Worm (Caenorhabditis elegans) whole organism, L4 larva: ENCODE results near the gene srj-22.

Source experiments
- D1046.2 ChIP-seq: fragments of 200-800 bp; sonication (Bioruptor generic); IDR thresholded peaks from 2 replicates; pipeline ENCODE4 v1.3.6; 2022; ENCODE audit warnings: missing genetic modification characterization, missing compliant biosample characterization
- F37D6.2 ChIP-seq: sonication (generic microtip); optimal IDR thresholded peaks from 2 replicates; lab custom pipeline; 2016; ENCODE audit warnings: mild to moderate bottlenecking, missing genetic modification characterization, missing compliant biosample characterization
- F44E2.7 ChIP-seq: fragments of 200-800 bp; sonication (Bioruptor generic); IDR thresholded peaks from 2 replicates; pipeline ENCODE4 v2.1.2; 2022; ENCODE audit warnings: missing genetic modification characterization, missing compliant biosample characterization
- F49E8.2 ChIP-seq: sonication (generic microtip); optimal IDR thresholded peaks from 2 replicates; lab custom pipeline; 2016; ENCODE audit warnings: missing compliant biosample characterization, mild to moderate bottlenecking, missing genetic modification characterization, borderline replicate concordance
- R02D3.7 ChIP-seq: fragments of 150-350 bp; sonication (generic microtip); optimal IDR thresholded peaks from 3 replicates; lab custom pipeline; 2014; ENCODE audit warnings: missing biosample characterization, missing genetic modification characterization
- T20F7.1 ChIP-seq: fragments of 200-800 bp; sonication (Bioruptor generic); optimal IDR thresholded peaks from 2 replicates; lab custom pipeline; 2018; ENCODE audit warnings: mild to moderate bottlenecking, missing genetic modification characterization, missing compliant biosample characterization
- T26A8.4 ChIP-seq: fragments of 200-800 bp; sonication (Bioruptor generic); IDR thresholded peaks from 2 replicates; pipeline ENCODE4 v1.3.6; 2022; ENCODE audit warnings: missing genetic modification characterization, missing compliant biosample characterization
- Y48G9A.11 ChIP-seq: fragments of 200-800 bp; sonication (Bioruptor generic); IDR thresholded peaks from 2 replicates; pipeline ENCODE4 v1.3.6; 2022; ENCODE audit warnings: missing genetic modification reagents, missing genetic modification characterization, missing compliant biosample characterization
- aha-1 ChIP-seq: fragments of 150-350 bp; peaks from one replicate; lab custom pipeline; 2014; ENCODE audit warnings: missing biosample characterization, missing genetic modification characterization
- attf-4 ChIP-seq: sonication (generic microtip); optimal IDR thresholded peaks from 3 replicates; lab custom pipeline; 2017; ENCODE audit warnings: missing biosample characterization, missing genetic modification characterization
- ceh-32 ChIP-seq: sonication (generic microtip); optimal IDR thresholded peaks from 2 replicates; lab custom pipeline; 2016; ENCODE audit warnings: mild to moderate bottlenecking, missing genetic modification characterization, missing compliant biosample characterization; ENCODE audit not compliant: poor library complexity
- ceh-82 ChIP-seq: sonication (generic microtip); optimal IDR thresholded peaks from 2 replicates; lab custom pipeline; 2017; ENCODE audit warnings: missing biosample characterization, missing genetic modification characterization
- ces-1 ChIP-seq: fragments of 150-350 bp; sonication (generic microtip); optimal IDR thresholded peaks from 4 replicates; lab custom pipeline; 2014; ENCODE audit warnings: missing biosample characterization, missing genetic modification reagents, missing genetic modification characterization
- daf-16 ChIP-seq, 3 experiments: sonication (generic microtip); optimal IDR thresholded peaks; 2 replicates each; lab custom pipeline; 2016 to 2017; ENCODE audit warnings: missing genetic modification characterization in 3 of 3, missing genetic modification reagents in 3 of 3, mild to moderate bottlenecking in 2 of 3, missing compliant biosample characterization in 2 of 3, missing biosample characterization in 1 of 3, moderate library complexity in 1 of 3
- daf-19 ChIP-seq: fragments of 200-800 bp; sonication (Bioruptor generic); conservative IDR thresholded peaks from 2 replicates; pipeline ENCODE4 v1.3.6; 2022; ENCODE audit warnings: missing genetic modification characterization, missing compliant biosample characterization
- dmd-8 ChIP-seq: fragments of 200-800 bp; sonication (Bioruptor generic); IDR thresholded peaks from 2 replicates; pipeline ENCODE4 v1.3.6; 2022; ENCODE audit warnings: missing genetic modification characterization, missing compliant biosample characterization
- dpl-1 ChIP-seq: fragments of 150-350 bp; optimal IDR thresholded peaks from 2 replicates; lab custom pipeline; 2014; ENCODE audit warnings: missing biosample characterization, missing genetic modification reagents, missing genetic modification characterization
- dve-1 ChIP-seq: sonication (generic microtip); optimal IDR thresholded peaks from 2 replicates; lab custom pipeline; 2017; ENCODE audit warnings: antibody characterized with exemption, mild to moderate bottlenecking, missing genetic modification characterization, missing compliant biosample characterization; ENCODE audit not compliant: insufficient read depth
- fos-1 ChIP-seq: fragments of 150-350 bp; optimal IDR thresholded peaks from 2 replicates; lab custom pipeline; 2014; ENCODE audit warnings: missing biosample characterization, missing genetic modification characterization
- hlh-11 ChIP-seq: fragments of 200-800 bp; sonication (Bioruptor generic); optimal IDR thresholded peaks from 2 replicates; lab custom pipeline; 2018; ENCODE audit warnings: mild to moderate bottlenecking, missing genetic modification characterization, missing compliant biosample characterization
- hlh-30 ChIP-seq: sonication (generic microtip); optimal IDR thresholded peaks from 2 replicates; lab custom pipeline; 2017; ENCODE audit warnings: antibody characterized with exemption, mild to moderate bottlenecking, missing genetic modification characterization, missing compliant biosample characterization; ENCODE audit not compliant: insufficient read depth
- lin-1 ChIP-seq: fragments of 200-800 bp; sonication (Bioruptor generic); IDR thresholded peaks from 2 replicates; pipeline ENCODE4 v1.3.6; 2022; ENCODE audit warnings: missing genetic modification reagents, missing genetic modification characterization, missing compliant biosample characterization
- lin-13 ChIP-seq: fragments of 150-350 bp; optimal IDR thresholded peaks from 2 replicates; lab custom pipeline; 2014; ENCODE audit warnings: missing biosample characterization, missing genetic modification reagents, missing genetic modification characterization
- lin-15B ChIP-seq: fragments of 150-350 bp; sonication (generic microtip); optimal IDR thresholded peaks from 3 replicates; lab custom pipeline; 2014; ENCODE audit warnings: missing biosample characterization, missing genetic modification characterization
- lsy-2 ChIP-seq, 2 experiments: fragments of 150-350 bp in 1 of 2; sonication (generic microtip) in 1 of 2; optimal IDR thresholded peaks; 2 replicates each; lab custom pipeline; 2014 to 2017; ENCODE audit warnings: missing biosample characterization in 2 of 2, missing genetic modification characterization in 2 of 2
- madf-5 ChIP-seq, 2 experiments: fragments of 200-800 bp; sonication (Bioruptor generic); IDR thresholded peaks; 2 replicates each; pipeline ENCODE4 v1.3.6; 2022; ENCODE audit warnings: missing compliant biosample characterization in 2 of 2, missing genetic modification characterization in 2 of 2
- mdl-1 ChIP-seq, 2 experiments: fragments of 150-350 bp in 1 of 2; sonication (generic microtip) in 1 of 2; optimal IDR thresholded peaks; 2 replicates each; lab custom pipeline; 2014 to 2017; ENCODE audit warnings: missing biosample characterization in 2 of 2, missing genetic modification characterization in 2 of 2
- mep-1 ChIP-seq: fragments of 150-350 bp; sonication (generic microtip); optimal IDR thresholded peaks from 3 replicates; lab custom pipeline; 2014; ENCODE audit warnings: missing biosample characterization, missing genetic modification characterization
- mxl-2 ChIP-seq: fragments of 200-800 bp; sonication (Bioruptor generic); conservative IDR thresholded peaks from 2 replicates; pipeline ENCODE4 v1.3.6; 2022; ENCODE audit warnings: missing genetic modification reagents, missing genetic modification characterization, missing compliant biosample characterization
- mxl-3 ChIP-seq: fragments of 200-800 bp; sonication (Bioruptor generic); optimal IDR thresholded peaks from 2 replicates; lab custom pipeline; 2018; ENCODE audit warnings: mild to moderate bottlenecking, missing genetic modification characterization, missing compliant biosample characterization
- nhr-11 ChIP-seq: fragments of 150-350 bp; optimal IDR thresholded peaks from 2 replicates; lab custom pipeline; 2014; ENCODE audit warnings: missing biosample characterization, missing genetic modification characterization
- nhr-111 ChIP-seq: fragments of 200-800 bp; sonication (Bioruptor generic); optimal IDR thresholded peaks from 2 replicates; lab custom pipeline; 2018; ENCODE audit warnings: mild to moderate bottlenecking, missing genetic modification characterization, missing compliant biosample characterization
- nhr-25 ChIP-seq: sonication (generic microtip); optimal IDR thresholded peaks from 2 replicates; lab custom pipeline; 2017; ENCODE audit warnings: missing genetic modification characterization, mild to moderate bottlenecking, missing compliant biosample characterization, antibody characterized with exemption, moderate library complexity, borderline replicate concordance; ENCODE audit not compliant: insufficient read depth
- nhr-41 ChIP-seq: fragments of 200-800 bp; sonication (Bioruptor generic); IDR thresholded peaks from 2 replicates; pipeline ENCODE4 v1.3.6; 2022; ENCODE audit warnings: missing genetic modification reagents, missing genetic modification characterization, missing compliant biosample characterization
- nhr-6 ChIP-seq: fragments of 150-350 bp; optimal IDR thresholded peaks from 2 replicates; lab custom pipeline; 2014; ENCODE audit warnings: missing biosample characterization, missing genetic modification characterization
- nhr-77 ChIP-seq: fragments of 150-350 bp; optimal IDR thresholded peaks from 2 replicates; lab custom pipeline; 2014; ENCODE audit warnings: missing biosample characterization, missing genetic modification characterization
- pha-4 ChIP-seq, 2 experiments: fragments of 150-350 bp in 1 of 2; fragments of 200-800 bp in 1 of 2; sonication (Bioruptor generic) in 1 of 2; IDR thresholded peaks in 1 of 2; optimal IDR thresholded peaks in 1 of 2; 2 replicates each; pipeline versions ENCODE4 v1.3.6 to Lab custom; 2014 to 2022; ENCODE audit warnings: missing genetic modification characterization in 2 of 2, missing genetic modification reagents in 2 of 2, missing biosample characterization in 1 of 2, missing compliant biosample characterization in 1 of 2
- pqm-1 ChIP-seq: sonication (generic microtip); optimal IDR thresholded peaks from 2 replicates; lab custom pipeline; 2017; ENCODE audit warnings: missing biosample characterization, missing genetic modification characterization
- rbr-2 ChIP-seq: sonication (generic microtip); optimal IDR thresholded peaks from 2 replicates; lab custom pipeline; 2016; ENCODE audit warnings: missing genotype, missing genetic modification characterization, missing compliant biosample characterization
- saeg-2 ChIP-seq: fragments of 200-800 bp; sonication (Bioruptor generic); IDR thresholded peaks from 2 replicates; pipeline ENCODE4 v1.3.6; 2022; ENCODE audit warnings: missing genetic modification reagents, missing genetic modification characterization, missing compliant biosample characterization
- skn-1 ChIP-seq: fragments of 150-350 bp; optimal IDR thresholded peaks from 2 replicates; lab custom pipeline; 2014; ENCODE audit warnings: missing biosample characterization, missing genetic modification characterization
- snpc-1.2 ChIP-seq: fragments of 200-800 bp; sonication (Bioruptor generic); IDR thresholded peaks from 2 replicates; pipeline ENCODE4 v1.3.6; 2022; ENCODE audit warnings: missing genetic modification reagents, missing genetic modification characterization, missing compliant biosample characterization
- unc-130 ChIP-seq: sonication (generic microtip); optimal IDR thresholded peaks from 2 replicates; lab custom pipeline; 2016; ENCODE audit warnings: missing genetic modification reagents, missing genetic modification characterization, missing compliant biosample characterization
- unc-62 ChIP-seq, 3 experiments: fragments of 150-350 bp in 1 of 3; sonication (generic microtip); optimal IDR thresholded peaks in 2 of 3; peaks in 1 of 3; 1 replicate in 1 of 3; 2 replicates in 2 of 3; lab custom pipeline; 2014 to 2017; ENCODE audit warnings: missing biosample characterization in 3 of 3, missing genetic modification characterization in 3 of 3, missing genetic modification reagents in 3 of 3, missing genotype in 1 of 3
- zip-11 ChIP-seq: fragments of 200-800 bp; sonication (Bioruptor generic); IDR thresholded peaks from 2 replicates; pipeline ENCODE4 v1.3.6; 2022; ENCODE audit warnings: missing genetic modification characterization, missing compliant biosample characterization

Gene srj-22

DNA sequence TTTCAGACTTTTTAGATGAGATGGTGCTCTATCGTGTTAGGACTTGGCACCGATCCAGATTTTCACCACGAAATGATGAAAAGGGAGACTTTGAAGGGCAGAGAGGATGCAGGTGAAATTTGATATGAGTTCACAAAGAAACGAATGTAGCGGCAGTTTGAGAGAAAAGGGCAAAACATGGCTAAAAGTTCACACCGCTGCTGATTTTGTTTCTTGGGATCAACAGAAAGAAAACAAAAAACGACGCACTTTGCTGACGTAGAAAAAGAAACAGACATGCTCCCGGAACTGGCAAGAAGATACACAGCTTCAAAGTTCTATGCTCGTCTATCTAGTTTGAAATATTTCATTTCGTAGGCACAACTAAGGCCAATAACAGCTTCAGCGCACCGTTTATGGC is 20.0 kb downstream of the srj-22 start:
- TF ChIP-seq nhr-41 (GFP tag; lab: Robert Waterston, UW) = no peak
- TF ChIP-seq nhr-77 = no peak
- TF ChIP-seq mxl-3 (GFP tag; lab: Kevin White, UChicago) = no peak
- no peak for TF ChIP-seq dmd-8
- TF ChIP-seq nhr-11 (tag; lab: Kevin White, UChicago) = peak; percentile 34
- peak in 1 of 2 experiments; percentile 99 for TF ChIP-seq unc-62 (GFP tag; optimal IDR thresholded peaks at IDR 0.05 in 1 of 2; lab: Kevin White, UChicago)
- no peak for TF ChIP-seq unc-62 (tag; optimal IDR thresholded peaks at IDR 0.05; lab: Kevin White, UChicago)
- no peak for TF ChIP-seq madf-5 (GFP tag; IDR thresholded peaks at IDR 0.05; lab: Robert Waterston, UW)
- TF ChIP-seq mep-1 (tag; lab: Kevin White, UChicago) = no peak
- no peak for TF ChIP-seq lin-15B
- TF ChIP-seq mxl-2 (GFP tag; lab: Robert Waterston, UW) = no peak
- no peak for TF ChIP-seq skn-1
- no peak for TF ChIP-seq hlh-11
- peak in 1 of 2 experiments; percentile 41 for TF ChIP-seq daf-16 (GFP tag; optimal IDR thresholded peaks at IDR 0.05; lab: Kevin White, UChicago)
- no peak for TF ChIP-seq daf-16 (tag; optimal IDR thresholded peaks at IDR 0.05; lab: Kevin White, UChicago)
- TF ChIP-seq T20F7.1 = no peak
- no peak for TF ChIP-seq F49E8.2 (tag; lab: Kevin White, UChicago)
- TF ChIP-seq R02D3.7 (tag; lab: Kevin White, UChicago) = no peak
- no peak for TF ChIP-seq snpc-1.2 (GFP tag; lab: Robert Waterston, UW)

DNA sequence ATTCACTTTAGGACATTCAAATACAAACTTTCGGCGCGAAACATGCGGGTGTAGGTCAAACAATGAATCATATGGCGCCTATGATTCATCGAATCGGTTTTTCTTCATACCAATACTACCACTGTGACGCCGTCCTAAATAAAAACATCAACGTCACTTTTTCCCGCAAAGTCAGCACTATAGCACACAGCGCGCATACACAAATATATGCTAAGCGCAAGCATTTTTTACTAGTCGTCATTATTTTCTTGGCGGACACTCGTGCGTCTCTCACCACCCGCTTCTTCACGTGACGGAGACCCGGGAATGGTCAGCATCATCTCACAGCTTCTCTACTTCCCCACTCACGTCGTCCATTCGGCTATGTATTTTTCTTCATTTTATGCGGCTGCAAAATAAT is 20.4 kb downstream of the srj-22 start:
- TF ChIP-seq saeg-2 (GFP tag; lab: Robert Waterston, UW) = no peak
- TF ChIP-seq lin-1 (GFP tag; lab: Robert Waterston, UW) = no peak
- no peak for TF ChIP-seq ceh-32 (tag; lab: Kevin White, UChicago)
- TF ChIP-seq nhr-111 = no peak
- TF ChIP-seq D1046.2 (GFP tag; lab: Robert Waterston, UW) = no peak
- no peak for TF ChIP-seq nhr-25 (tag; lab: Kevin White, UChicago)
- no peak for TF ChIP-seq ceh-82 (tag; lab: Kevin White, UChicago)
- peak; percentile 4 for TF ChIP-seq mep-1 (tag; lab: Kevin White, UChicago)
- peak; percentile 89 for TF ChIP-seq aha-1
- peak; percentile 0 for TF ChIP-seq rbr-2 (tag; lab: Kevin White, UChicago)
- peak; percentile 61 for TF ChIP-seq dve-1
- no peak for TF ChIP-seq Y48G9A.11 (GFP tag; lab: Robert Waterston, UW)
- TF ChIP-seq dpl-1 (GFP tag; lab: Kevin White, UChicago) = no peak
- peak in 1 of 2 experiments; percentile 68 for TF ChIP-seq mdl-1 (tag; optimal IDR thresholded peaks at IDR 0.05; lab: Kevin White, UChicago)
- peak; percentile 89 for TF ChIP-seq hlh-30
- TF ChIP-seq fos-1 (tag; lab: Kevin White, UChicago) = no peak
- TF ChIP-seq lsy-2 (tag; optimal IDR thresholded peaks at IDR 0.05; lab: Kevin White, UChicago) = peak in 1 of 2 experiments; percentile 19
- TF ChIP-seq unc-130 (GFP tag; lab: Kevin White, UChicago) = no peak
- no peak for TF ChIP-seq zip-11 (GFP tag; lab: Robert Waterston, UW)
- TF ChIP-seq pqm-1 (tag; lab: Kevin White, UChicago) = no peak
- peak in 1 of 2 experiments; percentile 25 for TF ChIP-seq unc-62 (GFP tag; optimal IDR thresholded peaks at IDR 0.05 in 1 of 2; lab: Kevin White, UChicago)
- no peak for TF ChIP-seq unc-62 (tag; optimal IDR thresholded peaks at IDR 0.05; lab: Kevin White, UChicago)
- TF ChIP-seq daf-19 (GFP tag; lab: Robert Waterston, UW) = no peak
- TF ChIP-seq F37D6.2 (tag; lab: Kevin White, UChicago) = no peak
- no peak for TF ChIP-seq lin-13
- no peak for TF ChIP-seq daf-16 (GFP tag; optimal IDR thresholded peaks at IDR 0.05; lab: Kevin White, UChicago)
- no peak for TF ChIP-seq daf-16 (tag; optimal IDR thresholded peaks at IDR 0.05; lab: Kevin White, UChicago)
- TF ChIP-seq T26A8.4 (GFP tag; lab: Robert Waterston, UW) = no peak
- no peak for TF ChIP-seq skn-1
- TF ChIP-seq nhr-6 (tag; lab: Kevin White, UChicago) = peak; percentile 30
- TF ChIP-seq nhr-11 (tag; lab: Kevin White, UChicago) = no peak
- no peak for TF ChIP-seq attf-4 (tag; lab: Kevin White, UChicago)
- TF ChIP-seq pha-4 (GFP tag; IDR thresholded peaks at IDR 0.05; lab: Robert Waterston, UW) = no peak
- TF ChIP-seq pha-4 (tag; optimal IDR thresholded peaks at IDR 0.05; lab: Kevin White, UChicago) = peak; percentile 17
- TF ChIP-seq ces-1 (GFP tag; lab: Kevin White, UChicago) = no peak
- no peak for TF ChIP-seq F44E2.7 (GFP tag; lab: Robert Waterston, UW)
- TF ChIP-seq, all 104 proteins: peak for 10
